Worm (Caenorhabditis elegans) whole organism, midembryonic: ENCODE data around the gene Y39H10B.3.

Experiments
- T22C8.4 ChIP-seq: fragments of 200-800 bp; sonication (Bioruptor generic); IDR thresholded peaks from 2 replicates; pipeline ENCODE4 v1.3.6; 2022; ENCODE audit warnings: missing genetic modification characterization, missing compliant biosample characterization
- cog-1 ChIP-seq: sonication (generic microtip); optimal IDR thresholded peaks from 2 replicates; lab custom pipeline; 2016; ENCODE audit warnings: missing genetic modification characterization, missing compliant biosample characterization
- flt-1 ChIP-seq: fragments of 200-800 bp; sonication (Bioruptor generic); IDR thresholded peaks from 2 replicates; pipeline ENCODE4 v1.3.6; 2022; ENCODE audit warnings: missing genetic modification characterization, missing compliant biosample characterization
- ref-1 ChIP-seq: fragments of 200-800 bp; sonication (Bioruptor generic); conservative IDR thresholded peaks from 2 replicates; pipeline ENCODE4 v1.3.6; 2022; ENCODE audit warnings: missing genetic modification reagents, missing genetic modification characterization, missing compliant biosample characterization
- tab-1 ChIP-seq: fragments of 200-800 bp; sonication (Bioruptor generic); IDR thresholded peaks from 2 replicates; pipeline ENCODE4 v1.3.6; 2022; ENCODE audit warnings: missing genetic modification characterization, missing compliant biosample characterization
- ztf-23 ChIP-seq: fragments of 200-800 bp; sonication (Bioruptor generic); IDR thresholded peaks from 2 replicates; pipeline ENCODE4 v1.3.6; 2022; ENCODE audit warnings: missing genetic modification reagents, missing genetic modification characterization, missing compliant biosample characterization
- ztf-29 ChIP-seq: fragments of 200-800 bp; sonication (Bioruptor generic); IDR thresholded peaks from 2 replicates; pipeline ENCODE4 v1.3.6; 2022; ENCODE audit warnings: missing genetic modification reagents, missing genetic modification characterization, missing compliant biosample characterization

ce11 chrV:3647862-3648261 is 22.7 kb upstream of the Y39H10B.3 start, which contains the start of gene F59B1.10:
- TF ChIP-seq T22C8.4 (GFP tag; lab: Robert Waterston, UW) (no peak), ztf-23 (GFP tag; lab: Robert Waterston, UW) (no peak), cog-1 (tag; lab: Kevin White, UChicago) (no peak), tab-1 (GFP tag; lab: Robert Waterston, UW) (no peak), ref-1 (GFP tag; lab: Robert Waterston, UW) (no peak), flt-1 (no peak), ztf-29 (GFP tag; lab: Robert Waterston, UW) (no peak)
